Fruit fly (Drosophila melanogaster) whole organism, embryonic: ENCODE measurements around the gene tutl.

Experiments
- Bgb ChIP-seq: fragments of 200-800 bp; sonication (Bioruptor generic); IDR thresholded peaks from 2 replicates; pipeline ENCODE4 v1.3.6; 2022; ENCODE audit warnings: missing biosample characterization, missing genetic modification characterization; ENCODE audit not compliant: partially characterized antibody
- CG10565 ChIP-seq: fragments of 200-800 bp; sonication (Bioruptor generic); optimal IDR thresholded peaks from 3 replicates; lab custom pipeline; 2016; ENCODE audit warnings: missing biosample characterization, mild to moderate bottlenecking, missing genetic modification characterization
- CG11504 ChIP-seq: fragments of 200-800 bp; sonication (Bioruptor generic); optimal IDR thresholded peaks from 3 replicates; lab custom pipeline; 2019; ENCODE audit warnings: missing biosample characterization, mild to moderate bottlenecking, missing genetic modification characterization, moderate library complexity
- CG12299 ChIP-seq: fragments of 200-800 bp; sonication (Bioruptor generic); optimal IDR thresholded peaks from 2 replicates; lab custom pipeline; 2018; ENCODE audit warnings: missing biosample characterization, mild to moderate bottlenecking, missing genetic modification characterization
- CG12391 ChIP-seq: fragments of 200-800 bp; sonication (Bioruptor generic); optimal IDR thresholded peaks from 3 replicates; lab custom pipeline; 2018; ENCODE audit warnings: missing biosample characterization, mild to moderate bottlenecking, missing genetic modification characterization, moderate library complexity
- CG17829 ChIP-seq: fragments of 200-800 bp; optimal IDR thresholded peaks from 2 replicates; lab custom pipeline; 2019; ENCODE audit warnings: missing biosample characterization, mild to moderate bottlenecking, missing genetic modification characterization, moderate library complexity
- CG2120 ChIP-seq: fragments of 200-800 bp; sonication (Bioruptor generic); optimal IDR thresholded peaks from 3 replicates; lab custom pipeline; 2016; ENCODE audit warnings: missing biosample characterization, missing genetic modification characterization
- CG2199 ChIP-seq: fragments of 200-800 bp; sonication (Bioruptor generic); IDR thresholded peaks from 3 replicates; pipeline ENCODE4 v1.3.6; 2022; ENCODE audit warnings: missing biosample characterization, missing genetic modification characterization
- CG30403 ChIP-seq: fragments of 200-800 bp; sonication (Bioruptor generic); optimal IDR thresholded peaks from 3 replicates; lab custom pipeline; 2016; ENCODE audit warnings: missing biosample characterization, missing genetic modification characterization
- CG31388 ChIP-seq: fragments of 200-800 bp; sonication (Bioruptor generic); optimal IDR thresholded peaks from 2 replicates; lab custom pipeline; 2016; ENCODE audit warnings: missing biosample characterization, missing genetic modification characterization
- CG5180 ChIP-seq: fragments of 200-800 bp; sonication (Bioruptor generic); optimal IDR thresholded peaks from 3 replicates; lab custom pipeline; 2017; ENCODE audit warnings: missing biosample characterization, missing genetic modification characterization, mild to moderate bottlenecking, moderate library complexity, missing genetic modification reagents
- CG6254 ChIP-seq: fragments of 200-800 bp; sonication (Bioruptor generic); optimal IDR thresholded peaks from 3 replicates; lab custom pipeline; 2017; ENCODE audit warnings: mild to moderate bottlenecking, missing biosample characterization, missing genetic modification reagents, missing genetic modification characterization
- CG6813 ChIP-seq: fragments of 200-800 bp; sonication (Bioruptor generic); optimal IDR thresholded peaks from 2 replicates; lab custom pipeline; 2017; ENCODE audit warnings: missing biosample characterization, missing genetic modification characterization, mild to moderate bottlenecking, moderate library complexity, missing genetic modification reagents
- CG7786 ChIP-seq: fragments of 200-800 bp; sonication (Bioruptor generic); optimal IDR thresholded peaks from 2 replicates; lab custom pipeline; 2016; ENCODE audit warnings: missing biosample characterization, missing genetic modification characterization
- CG8281 ChIP-seq: fragments of 200-800 bp; sonication (Bioruptor generic); optimal IDR thresholded peaks from 2 replicates; lab custom pipeline; 2018; ENCODE audit warnings: missing biosample characterization, mild to moderate bottlenecking, missing genetic modification characterization, moderate library complexity
- CG8944 ChIP-seq: fragments of 200-800 bp; sonication (Bioruptor generic); optimal IDR thresholded peaks from 3 replicates; lab custom pipeline; 2016; ENCODE audit warnings: missing biosample characterization, missing genetic modification characterization
- CkIIα-i1 ChIP-seq: fragments of 200-800 bp; sonication (Bioruptor generic); IDR thresholded peaks from 2 replicates; pipeline ENCODE4 v1.3.6; 2022; ENCODE audit warnings: missing biosample characterization, missing genetic modification characterization
- D ChIP-seq, 2 experiments: fragments of 200-800 bp in 1 of 2; fragments of >200 bp in 1 of 2; sonication (Bioruptor generic) in 1 of 2; optimal IDR thresholded peaks; 2 replicates in 1 of 2; 3 replicates in 1 of 2; lab custom pipeline; 2017; ENCODE audit warnings: mild to moderate bottlenecking in 1 of 2, missing biosample characterization in 1 of 2, missing genetic modification characterization in 1 of 2, missing genetic modification reagents in 1 of 2
- D19B ChIP-seq: fragments of 200-800 bp; sonication (Bioruptor generic); optimal IDR thresholded peaks from 2 replicates; lab custom pipeline; 2017; ENCODE audit warnings: missing biosample characterization, mild to moderate bottlenecking, missing genetic modification characterization
- Doc2 ChIP-seq: fragments of 200-800 bp; sonication (Bioruptor generic); IDR thresholded peaks from 2 replicates; pipeline ENCODE4 v1.3.6; 2022; ENCODE audit warnings: missing biosample characterization, missing genetic modification characterization
- Dref ChIP-seq: fragments of 200-800 bp; sonication (Bioruptor generic); IDR thresholded peaks from 2 replicates; pipeline ENCODE4 v1.3.6; 2022; ENCODE audit warnings: missing biosample characterization, missing genetic modification characterization
- Fer2 ChIP-seq: fragments of 200-800 bp; sonication (Bioruptor generic); optimal IDR thresholded peaks from 2 replicates; lab custom pipeline; 2018; ENCODE audit warnings: missing biosample characterization, mild to moderate bottlenecking, missing genetic modification characterization, moderate library complexity
- HLH3B ChIP-seq: fragments of 200-800 bp; sonication (Bioruptor generic); IDR thresholded peaks from 2 replicates; pipeline ENCODE4 v1.3.6; 2022; ENCODE audit warnings: missing biosample characterization, missing genetic modification characterization
- Lhr ChIP-seq: fragments of 200-800 bp; sonication (Bioruptor generic); optimal IDR thresholded peaks from 3 replicates; lab custom pipeline; 2017; ENCODE audit warnings: mild to moderate bottlenecking, missing biosample characterization, missing genetic modification reagents, missing genetic modification characterization
- Lpt ChIP-seq: fragments of >200 bp; optimal IDR thresholded peaks from 2 replicates; lab custom pipeline; 2018; ENCODE audit warnings: missing biosample characterization, missing genetic modification characterization
- MESR4 ChIP-seq: fragments of 200-800 bp; sonication (Bioruptor generic); optimal IDR thresholded peaks from 2 replicates; lab custom pipeline; 2018; ENCODE audit warnings: missing biosample characterization, mild to moderate bottlenecking, missing genetic modification characterization, moderate library complexity
- Nf-YA ChIP-seq: fragments of 200-800 bp; sonication (Bioruptor generic); IDR thresholded peaks from 2 replicates; pipeline ENCODE4 v1.3.6; 2022; ENCODE audit warnings: missing biosample characterization, missing genetic modification characterization
- Ptx1 ChIP-seq: fragments of 200-800 bp; sonication (Bioruptor generic); IDR thresholded peaks from 2 replicates; pipeline ENCODE4 v1.3.6; 2022; ENCODE audit warnings: missing biosample characterization, missing genetic modification characterization
- az2 ChIP-seq: fragments of 200-800 bp; sonication (Bioruptor generic); optimal IDR thresholded peaks from 3 replicates; lab custom pipeline; 2016; ENCODE audit warnings: missing biosample characterization, missing genetic modification characterization
- br ChIP-seq: fragments of >200 bp; optimal IDR thresholded peaks from 2 replicates; lab custom pipeline; 2017
- crc ChIP-seq: fragments of 200-800 bp; sonication (Bioruptor generic); optimal IDR thresholded peaks from 2 replicates; lab custom pipeline; 2016; ENCODE audit warnings: missing biosample characterization, missing genetic modification characterization
- croc ChIP-seq: fragments of 200-800 bp; sonication (Bioruptor generic); conservative IDR thresholded peaks from 3 replicates; pipeline ENCODE4 v1.3.6; 2022; ENCODE audit warnings: missing biosample characterization, missing genetic modification characterization
- dmrt11E ChIP-seq: fragments of 200-800 bp; sonication (Bioruptor generic); optimal IDR thresholded peaks from 3 replicates; lab custom pipeline; 2018; ENCODE audit warnings: missing biosample characterization, mild to moderate bottlenecking, missing genetic modification characterization, moderate library complexity
- exex ChIP-seq: fragments of 200-800 bp; sonication (Bioruptor generic); optimal IDR thresholded peaks from 4 replicates; lab custom pipeline; 2018; ENCODE audit warnings: missing biosample characterization, mild to moderate bottlenecking, missing genetic modification characterization, moderate library complexity
- fru ChIP-seq: fragments of >200 bp; optimal IDR thresholded peaks from 2 replicates; lab custom pipeline; 2017
- grau ChIP-seq: fragments of 200-800 bp; optimal IDR thresholded peaks from 3 replicates; lab custom pipeline; 2019; ENCODE audit warnings: missing biosample characterization, mild to moderate bottlenecking, missing genetic modification characterization, moderate library complexity
- gt ChIP-seq: fragments of 200-800 bp; sonication (Bioruptor generic); IDR thresholded peaks from 2 replicates; pipeline ENCODE4 v1.3.6; 2022; ENCODE audit warnings: missing biosample characterization, missing genetic modification characterization
- insv ChIP-seq, 2 experiments: fragments of 200-800 bp; sonication (Bioruptor generic); optimal IDR thresholded peaks; 3 replicates each; lab custom pipeline; 2016 to 2018; ENCODE audit warnings: missing biosample characterization in 2 of 2, missing genetic modification characterization in 2 of 2
- knrl ChIP-seq: fragments of 200-800 bp; sonication (Bioruptor generic); IDR thresholded peaks from 3 replicates; pipeline ENCODE4 v1.3.6; 2022; ENCODE audit warnings: missing biosample characterization, missing genetic modification characterization; ENCODE audit not compliant: partially characterized antibody
- luna ChIP-seq: fragments of 200-800 bp; sonication (Bioruptor generic); optimal IDR thresholded peaks from 2 replicates; lab custom pipeline; 2016; ENCODE audit warnings: missing biosample characterization, missing genetic modification characterization
- oc ChIP-seq: fragments of 200-800 bp; sonication (Bioruptor generic); optimal IDR thresholded peaks from 2 replicates; lab custom pipeline; 2018; ENCODE audit warnings: missing biosample characterization, mild to moderate bottlenecking, missing genetic modification characterization, moderate library complexity
- peb ChIP-seq: fragments of 200-800 bp; sonication (Bioruptor generic); IDR thresholded peaks from 2 replicates; pipeline ENCODE4 v1.3.6; 2022; ENCODE audit warnings: missing biosample characterization, missing genetic modification characterization
- psq ChIP-seq: fragments of 200-800 bp; sonication (Bioruptor generic); optimal IDR thresholded peaks from 2 replicates; lab custom pipeline; 2017; ENCODE audit warnings: missing biosample characterization, missing genetic modification characterization
- pzg ChIP-seq: fragments of 200-800 bp; sonication (Bioruptor generic); optimal IDR thresholded peaks from 3 replicates; lab custom pipeline; 2018; ENCODE audit warnings: missing biosample characterization, mild to moderate bottlenecking, missing genetic modification characterization, moderate library complexity
- sens-2 ChIP-seq: fragments of 200-800 bp; sonication (Bioruptor generic); IDR thresholded peaks from 2 replicates; pipeline ENCODE4 v1.3.6; 2022; ENCODE audit warnings: missing biosample characterization, missing genetic modification characterization
- sim ChIP-seq: fragments of 200-800 bp; sonication (Bioruptor generic); IDR thresholded peaks from 2 replicates; pipeline ENCODE4 v1.3.6; 2022; ENCODE audit warnings: missing biosample characterization, missing genetic modification characterization
- tin ChIP-seq: fragments of 200-800 bp; sonication (Bioruptor generic); optimal IDR thresholded peaks from 3 replicates; lab custom pipeline; 2016; ENCODE audit warnings: missing biosample characterization, missing genetic modification characterization
- tup ChIP-seq: fragments of 200-800 bp; sonication (Bioruptor generic); optimal IDR thresholded peaks from 2 replicates; lab custom pipeline; 2016; ENCODE audit warnings: missing biosample characterization, mild to moderate bottlenecking, missing genetic modification characterization, moderate library complexity
- unpg ChIP-seq: fragments of 200-800 bp; sonication (Bioruptor generic); optimal IDR thresholded peaks from 3 replicates; lab custom pipeline; 2018; ENCODE audit warnings: missing biosample characterization, mild to moderate bottlenecking, missing genetic modification characterization, moderate library complexity
- vvl ChIP-seq: fragments of 200-800 bp; sonication (Bioruptor generic); IDR thresholded peaks from 2 replicates; pipeline ENCODE4 v1.3.6; 2022; ENCODE audit warnings: missing biosample characterization, missing genetic modification characterization

Gene tutl

DNA sequence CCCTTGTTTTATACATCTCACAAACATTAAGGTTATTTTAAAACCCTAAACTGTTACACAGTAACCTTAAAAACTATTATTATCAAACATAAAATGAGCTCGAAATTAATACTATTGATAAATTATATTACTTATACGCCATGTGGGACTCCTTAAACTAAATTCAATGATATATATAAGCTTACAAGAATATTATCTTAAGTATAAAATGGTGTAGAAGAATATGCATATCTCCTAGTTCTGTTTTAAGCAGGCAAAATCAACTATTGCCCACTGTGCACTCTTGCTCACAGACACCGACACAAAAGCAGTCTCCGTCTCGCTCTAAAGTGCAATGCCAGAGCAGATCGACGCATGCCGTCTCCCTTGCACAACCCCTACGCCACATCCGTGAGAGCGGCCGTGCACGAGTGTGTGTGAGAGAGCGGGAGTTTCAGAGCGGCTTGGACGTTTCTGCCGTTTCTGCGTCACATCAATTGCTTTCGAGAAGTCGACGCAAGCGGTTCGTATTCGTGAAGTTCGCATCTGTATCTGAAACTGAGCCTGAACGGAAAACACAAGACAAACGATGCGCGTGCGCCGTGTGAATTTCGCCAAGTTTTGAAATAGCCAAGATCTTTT, 88.7 kb downstream of the tutl start (continued):
- TF ChIP-seq CkIIα-i1 (no peak), psq (GFP tag; lab: Kevin White, UChicago) (no peak), CG6254 (GFP tag; lab: Kevin White, UChicago) (peak; percentile 14), CG2199 (peak; percentile 88; the same call in 2 of the 3 replicates), crc (GFP tag; lab: Kevin White, UChicago) (no peak), grau (tag; lab: Kevin White, UChicago) (peak; percentile 75), Lhr (GFP tag; lab: Kevin White, UChicago) (peak; percentile 53), Lpt (GFP tag; lab: Kevin White, UChicago) (no peak), CG8944 (GFP tag; lab: Kevin White, UChicago) (no peak), oc (peak; percentile 75), Ptx1 (GFP tag; lab: Robert Waterston, UW) (peak; percentile 56), luna (GFP tag; lab: Kevin White, UChicago) (no peak), CG5180 (peak; percentile 53), CG11504 (tag; lab: Kevin White, UChicago) (peak; percentile 78), Dref (GFP tag; lab: Robert Waterston, UW) (no peak), CG7786 (GFP tag; lab: Kevin White, UChicago) (no peak), sens-2 (GFP tag; lab: Robert Waterston, UW) (no peak), CG30403 (peak; percentile 63), CG2120 (GFP tag; lab: Kevin White, UChicago) (no peak), vvl (GFP tag; lab: Robert Waterston, UW) (peak; percentile 58), HLH3B (GFP tag; lab: Robert Waterston, UW) (0 out of 2 replicates have a peak, but pooled peaks have one; percentile 5), CG12299 (no peak), sim (GFP tag; lab: Robert Waterston, UW) (peak; percentile 25; the same call in 1 of the 2 replicates), D (optimal IDR thresholded peaks at IDR 0.05; lab: Kevin White, UChicago) (peak; percentile 77), D (GFP tag; optimal IDR thresholded peaks at IDR 0.05; lab: Kevin White, UChicago) (peak; percentile 75), croc (peak; percentile 52; the same call in 2 of the 3 replicates), az2 (GFP tag; lab: Kevin White, UChicago) (peak; percentile 63), Fer2 (no peak), CG8281 (tag; lab: Kevin White, UChicago) (peak; percentile 4), pzg (GFP tag; lab: Kevin White, UChicago) (no peak), CG31388 (GFP tag; lab: Kevin White, UChicago) (no peak), D19B (GFP tag; lab: Kevin White, UChicago) (no peak), unpg (GFP tag; lab: Kevin White, UChicago) (peak; percentile 70), CG10565 (no peak), CG6813 (GFP tag; lab: Kevin White, UChicago) (peak; percentile 38), CG12391 (tag; lab: Kevin White, UChicago) (peak; percentile 79), MESR4 (GFP tag; lab: Kevin White, UChicago) (peak; percentile 13), CG17829 (tag; lab: Kevin White, UChicago) (peak; percentile 89), tup (GFP tag; lab: Kevin White, UChicago) (no peak), Bgb (peak; percentile 60; the same call in 1 of the 2 replicates), gt (GFP tag; lab: Robert Waterston, UW) (no peak), peb (GFP tag; lab: Robert Waterston, UW) (no peak), insv (GFP tag; optimal IDR thresholded peaks at IDR 0.05; lab: Kevin White, UChicago) (peak in 1 of 2 experiments; percentile 24), Doc2 (GFP tag; lab: Robert Waterston, UW) (no peak), tin (GFP tag; lab: Kevin White, UChicago) (peak; percentile 51), fru (lab: Kevin White, UChicago) (no peak), knrl (GFP tag; lab: Robert Waterston, UW) (peak; percentile 57; the same call in 2 of the 3 replicates), br (no peak), Nf-YA (no peak), exex (tag; lab: Kevin White, UChicago) (no peak), dmrt11E (tag; lab: Kevin White, UChicago) (peak; percentile 93)
